Worm (Caenorhabditis elegans): ENCODE measurements around the gene fbxa-77.

Gene fbxa-77

ce11 chrIII:1201958-1202596 lies 47.2 kb upstream of the fbxa-77 start, which contains the start of the genes mrpl-45 and Y119D3B.12 (continued):
- TF ChIP-seq hlh-17 (GFP tag; optimal IDR thresholded peaks at IDR 0.05; ENCODE audit: borderline replicate concordance) (no peak), ztf-11 (tag; optimal IDR thresholded peaks at IDR 0.05) (peak; percentile 5 to 52), unc-62 (GFP tag; optimal IDR thresholded peaks at IDR 0.05) (no peak), isw-1 (GFP tag; IDR thresholded peaks at IDR 0.05) (peak; percentile 75), grh-1 (GFP tag; IDR thresholded peaks at IDR 0.05) (peak; percentile 67), tlp-1 (tag; optimal IDR thresholded peaks at IDR 0.05) (no peak), nhr-11 (tag; optimal IDR thresholded peaks at IDR 0.05) (peak; percentile 36), nhr-84 (tag; optimal IDR thresholded peaks at IDR 0.05) (no peak), ceh-82 (tag; optimal IDR thresholded peaks at IDR 0.05) (peak; percentile 86 to 93 (median 91)), rnt-1 (tag; optimal IDR thresholded peaks at IDR 0.05) (no peak), fkh-8 (tag; optimal IDR thresholded peaks at IDR 0.05) (peak; percentile 46), skn-1 (tag; optimal IDR thresholded peaks at IDR 0.05) (peak; percentile 97), xbp-1 (tag; optimal IDR thresholded peaks at IDR 0.05) (peak; percentile 85), lir-3 (tag; optimal IDR thresholded peaks at IDR 0.05; ENCODE audit: poor library complexity) (no peak), C34B4.2 (tag; optimal IDR thresholded peaks at IDR 0.05) (no peak), zip-4 (GFP tag; optimal IDR thresholded peaks at IDR 0.05) (peak; percentile 17), elt-3 (tag; optimal IDR thresholded peaks at IDR 0.05) (peak in 2 of 6 experiments; percentile 67 to 79), lin-39 (tag; optimal IDR thresholded peaks at IDR 0.05) (peak; percentile 75), nhr-237 (tag; optimal IDR thresholded peaks at IDR 0.05) (peak; percentile 11), snpc-4 (tag; optimal IDR thresholded peaks at IDR 0.05) (peak; percentile 50), nhr-12 (tag; optimal IDR thresholded peaks at IDR 0.05) (no peak), nhr-47 (tag; optimal IDR thresholded peaks at IDR 0.05) (no peak), Y116A8C.19 (tag; optimal IDR thresholded peaks at IDR 0.05; ENCODE audit: borderline replicate concordance) (no peak), nhr-19 (GFP tag; conservative IDR thresholded peaks at IDR 0.05) (peak; percentile 77), sptf-1 (tag; optimal IDR thresholded peaks at IDR 0.05) (no peak), nhr-90 (tag; optimal IDR thresholded peaks at IDR 0.05; ENCODE audit: poor library complexity) (no peak), ces-1 (GFP tag; optimal IDR thresholded peaks at IDR 0.05) (no peak), nhr-71 (tag; optimal IDR thresholded peaks at IDR 0.05) (no peak), hpl-2 (GFP tag; optimal IDR thresholded peaks at IDR 0.05) (no peak), nhr-76 (tag; optimal IDR thresholded peaks at IDR 0.05) (no peak), fkh-4 (tag; optimal IDR thresholded peaks at IDR 0.05; ENCODE audit: borderline replicate concordance) (no peak), blmp-1 (tag; optimal IDR thresholded peaks at IDR 0.05) (peak; percentile 38), unc-130 (tag; optimal IDR thresholded peaks at IDR 0.05) (peak; percentile 53), unc-30 (tag; optimal IDR thresholded peaks at IDR 0.05) (peak; percentile 40), lin-13 (GFP tag; optimal IDR thresholded peaks at IDR 0.05) (peak; percentile 71), pax-3 (tag; optimal IDR thresholded peaks at IDR 0.05) (no peak), pag-3 (tag; optimal IDR thresholded peaks at IDR 0.05; ENCODE audit: borderline replicate concordance, insufficient read depth) (no peak), mef-2 (tag; optimal IDR thresholded peaks at IDR 0.05) (no peak), irx-1 (tag; optimal IDR thresholded peaks at IDR 0.05) (peak; percentile 82), pqm-1 (tag; optimal IDR thresholded peaks at IDR 0.05) (no peak), snu-23 (GFP tag; optimal IDR thresholded peaks at IDR 0.05) (peak; percentile 90), tbx-2 (tag; optimal IDR thresholded peaks at IDR 0.05) (peak; percentile 82), ama-1 (optimal IDR thresholded peaks at IDR 0.05) (no peak), ceh-8 (GFP tag; optimal IDR thresholded peaks at IDR 0.05) (peak; percentile 41), efl-3 (GFP tag; optimal IDR thresholded peaks at IDR 0.05) (no peak)

All from whole organism, L1 larva.